Worm (Caenorhabditis elegans): ENCODE results near the gene nlp-21.

nlp-21 gene

ce11 chrIII:11427548-11428152 lies 34.6 kb upstream of the nlp-21 start:
- TF ChIP-seq lin-15B (tag; optimal IDR thresholded peaks at IDR 0.05) (no peak), Y116A8C.19 (tag; optimal IDR thresholded peaks at IDR 0.05; ENCODE audit: borderline replicate concordance) (no peak), ceh-8 (GFP tag; optimal IDR thresholded peaks at IDR 0.05) (peak; percentile 65), sox-4 (tag; optimal IDR thresholded peaks at IDR 0.05) (no peak), ceh-88 (GFP tag; IDR thresholded peaks at IDR 0.05) (no peak), pax-3 (tag; optimal IDR thresholded peaks at IDR 0.05) (no peak), efl-3 (GFP tag; optimal IDR thresholded peaks at IDR 0.05) (no peak), mdl-1 (tag; optimal IDR thresholded peaks at IDR 0.05) (no peak)

- TF ChIP-seq nhr-19 (GFP tag; conservative IDR thresholded peaks at IDR 0.05) (no peak), vab-15 (tag; optimal IDR thresholded peaks at IDR 0.05) (no peak), nhr-85 (tag) (no peak), nhr-11 (tag; optimal IDR thresholded peaks at IDR 0.05) (no peak), nhr-76 (tag; optimal IDR thresholded peaks at IDR 0.05) (no peak), unc-62 (GFP tag; optimal IDR thresholded peaks at IDR 0.05) (no peak), C34B4.2 (tag; optimal IDR thresholded peaks at IDR 0.05) (no peak), alr-1 (tag; optimal IDR thresholded peaks at IDR 0.05; ENCODE audit: borderline replicate concordance) (no peak), unc-130 (tag; optimal IDR thresholded peaks at IDR 0.05) (no peak), elt-3 (tag; optimal IDR thresholded peaks at IDR 0.05) (no peak), nhr-237 (tag; optimal IDR thresholded peaks at IDR 0.05) (no peak), ceh-8 (GFP tag; optimal IDR thresholded peaks at IDR 0.05) (no peak), blmp-1 (tag; optimal IDR thresholded peaks at IDR 0.05) (no peak), ceh-82 (tag; optimal IDR thresholded peaks at IDR 0.05) (no peak), isw-1 (GFP tag; IDR thresholded peaks at IDR 0.05) (no peak)
Observed at ce11 chrIII:11426906-11427305, 33.8 kb upstream of the nlp-21 start, which contains the start of gene idpc-1. TSS of gene idpc-1 (plus strand) at chrIII:11427206.

ce11 chrIII:11424815-11425214 lies 31.8 kb upstream of the nlp-21 start:
- no peak for TF ChIP-seq mdl-1 (tag; optimal IDR thresholded peaks at IDR 0.05)
- TF ChIP-seq dsc-1 (tag; optimal IDR thresholded peaks at IDR 0.05) = no peak
- TF ChIP-seq Y116A8C.19 (tag; optimal IDR thresholded peaks at IDR 0.05; ENCODE audit: borderline replicate concordance) = no peak
- TF ChIP-seq lin-39 (tag; optimal IDR thresholded peaks at IDR 0.05) = no peak
- no peak for TF ChIP-seq pax-3 (tag; optimal IDR thresholded peaks at IDR 0.05)
- TF ChIP-seq irx-1 (tag; optimal IDR thresholded peaks at IDR 0.05) = no peak
- TF ChIP-seq zag-1 (tag; optimal IDR thresholded peaks at IDR 0.05) = no peak
- TF ChIP-seq C16A3.4 (tag; optimal IDR thresholded peaks at IDR 0.05) = no peak
- TF ChIP-seq fkh-4 (tag; optimal IDR thresholded peaks at IDR 0.05; ENCODE audit: borderline replicate concordance) = no peak
- TF ChIP-seq nhr-12 (tag; optimal IDR thresholded peaks at IDR 0.05) = no peak
- TF ChIP-seq ceh-82 (tag; optimal IDR thresholded peaks at IDR 0.05) = no peak
- TF ChIP-seq blmp-1 (tag; optimal IDR thresholded peaks at IDR 0.05) = no peak
- TF ChIP-seq isw-1 (GFP tag; IDR thresholded peaks at IDR 0.05) = no peak
- no peak for TF ChIP-seq nhr-237 (tag; optimal IDR thresholded peaks at IDR 0.05)
- no peak for TF ChIP-seq nhr-76 (tag; optimal IDR thresholded peaks at IDR 0.05)
- TF ChIP-seq pag-3 (tag; optimal IDR thresholded peaks at IDR 0.05; ENCODE audit: borderline replicate concordance, insufficient read depth) = no peak
- no peak for TF ChIP-seq sup-37 (GFP tag; optimal IDR thresholded peaks at IDR 0.05)
- no peak for TF ChIP-seq egl-13 (tag; optimal IDR thresholded peaks at IDR 0.05)
- TF ChIP-seq sox-4 (tag; optimal IDR thresholded peaks at IDR 0.05) = no peak

- no peak for TF ChIP-seq nhr-28 (tag; optimal IDR thresholded peaks at IDR 0.05)
- TF ChIP-seq snpc-4 (tag; optimal IDR thresholded peaks at IDR 0.05) = no peak
- TF ChIP-seq lir-3 (tag; optimal IDR thresholded peaks at IDR 0.05; ENCODE audit: poor library complexity) = no peak
- no peak for TF ChIP-seq zag-1 (tag; optimal IDR thresholded peaks at IDR 0.05)
- TF ChIP-seq swsn-7 (tag; optimal IDR thresholded peaks at IDR 0.05) = no peak
- no peak for TF ChIP-seq lin-14 (GFP tag; optimal IDR thresholded peaks at IDR 0.05)
- no peak for TF ChIP-seq blmp-1 (tag; optimal IDR thresholded peaks at IDR 0.05)
- no peak for TF ChIP-seq ets-5 (GFP tag; IDR thresholded peaks at IDR 0.05)
- TF ChIP-seq ceh-82 (tag; optimal IDR thresholded peaks at IDR 0.05) = no peak
- TF ChIP-seq C16A3.4 (tag; optimal IDR thresholded peaks at IDR 0.05) = no peak
- TF ChIP-seq nhr-76 (tag; optimal IDR thresholded peaks at IDR 0.05) = no peak
- no peak for TF ChIP-seq sptf-1 (tag; optimal IDR thresholded peaks at IDR 0.05)
Observed at ce11 chrIII:11419551-11419950, 26.5 kb upstream of the nlp-21 start.

All from whole organism, L1 larva.